Fruit fly (Drosophila melanogaster): ENCODE measurements around the gene Spn38F.

Gene Spn38F

DNA sequence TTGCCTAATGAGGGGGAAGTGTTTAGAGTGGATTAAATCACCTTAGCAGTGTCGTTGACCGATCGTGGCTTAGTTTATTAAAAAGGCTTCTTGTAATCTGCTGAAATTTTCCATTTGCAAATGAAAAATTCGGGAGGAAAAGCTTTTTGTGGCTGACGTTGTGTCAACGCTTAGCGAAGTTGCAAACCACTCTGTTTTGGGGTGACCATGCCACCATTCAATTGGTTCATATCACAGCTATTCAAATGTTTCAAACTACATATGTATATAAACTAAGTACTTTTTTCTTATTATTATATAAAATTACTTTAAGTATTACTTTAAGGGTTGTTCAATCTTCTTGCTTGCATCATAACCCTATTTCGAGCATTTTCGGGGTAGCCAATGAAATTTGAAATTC is 13.8 kb upstream of the Spn38F start:
- TF ChIP-seq pad (GFP tag; optimal IDR thresholded peaks at IDR 0.05) (no peak), toe (GFP tag; optimal IDR thresholded peaks at IDR 0.05) (no peak), CG14711 (tag; optimal IDR thresholded peaks at IDR 0.05) (no peak), CG1620 (GFP tag; optimal IDR thresholded peaks at IDR 0.05) (no peak), CG11617 (GFP tag; optimal IDR thresholded peaks at IDR 0.05) (no peak), Clk (GFP tag; optimal IDR thresholded peaks at IDR 0.05) (no peak), CG33017 (tag; optimal IDR thresholded peaks at IDR 0.05) (no peak), kay (GFP tag; ENCODE audit: borderline replicate concordance) (no peak), CG7045 (GFP tag; optimal IDR thresholded peaks at IDR 0.05) (no peak), tj (GFP tag; optimal IDR thresholded peaks at IDR 0.05) (no peak), cic (GFP tag; optimal IDR thresholded peaks at IDR 0.05) (no peak), Hr96 (GFP tag; optimal IDR thresholded peaks at IDR 0.05) (no peak), cnc (optimal IDR thresholded peaks at IDR 0.05) (no peak), bab1 (GFP tag; optimal IDR thresholded peaks at IDR 0.05) (no peak), ovo (GFP tag; optimal IDR thresholded peaks at IDR 0.05) (no peak)

DNA sequence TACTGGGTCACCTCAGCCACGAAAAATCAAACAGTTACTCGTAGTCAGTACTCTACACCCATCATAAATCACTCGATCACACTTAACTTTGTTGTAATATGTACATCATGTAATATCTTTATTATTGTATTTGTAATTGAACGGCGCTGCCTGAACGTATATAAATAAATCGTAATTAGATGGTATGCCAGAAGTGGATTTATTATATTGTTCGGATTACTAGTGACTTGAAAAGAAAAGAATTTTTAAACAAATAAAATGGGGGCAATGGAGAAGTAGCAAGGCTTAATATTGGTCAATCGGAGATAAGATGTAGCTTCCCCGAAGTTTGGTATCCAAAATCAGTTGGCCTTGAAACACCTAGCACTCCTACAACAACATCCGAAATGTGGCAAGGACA is 11.2 kb upstream of the Spn38F start, which contains the start of gene CG14402:
TSS of gene CG14402 (plus strand) at position 301 of the 400 bp plus-strand sequence.
- TF ChIP-seq Mnt (GFP tag; optimal IDR thresholded peaks at IDR 0.05): no peak
- TF ChIP-seq bab1 (GFP tag; optimal IDR thresholded peaks at IDR 0.05): no peak

DNA sequence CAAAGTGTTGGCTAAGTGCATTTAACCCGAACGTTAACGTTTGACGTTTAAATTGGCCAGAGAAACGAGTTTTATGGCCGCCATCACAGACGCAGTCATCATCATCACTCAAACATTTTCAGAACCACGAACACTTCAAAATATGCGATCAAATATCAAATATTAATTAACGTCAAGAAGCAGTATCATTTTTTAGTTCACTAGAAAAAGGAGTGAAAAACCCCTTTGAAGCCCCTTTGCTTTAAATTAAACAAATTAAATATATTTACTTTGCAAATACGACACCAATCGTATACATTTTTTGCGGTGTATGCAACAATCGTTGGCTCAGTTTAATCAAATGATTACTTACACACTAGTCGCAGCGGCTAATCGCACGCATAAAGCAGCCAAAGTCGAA is 6.6 kb upstream of the Spn38F start:
- TF ChIP-seq cic (GFP tag; optimal IDR thresholded peaks at IDR 0.05) (no peak), kay (GFP tag; ENCODE audit: borderline replicate concordance) (no peak), Hr96 (GFP tag; optimal IDR thresholded peaks at IDR 0.05) (no peak), CG5204 (GFP tag; optimal IDR thresholded peaks at IDR 0.05) (no peak)

DNA sequence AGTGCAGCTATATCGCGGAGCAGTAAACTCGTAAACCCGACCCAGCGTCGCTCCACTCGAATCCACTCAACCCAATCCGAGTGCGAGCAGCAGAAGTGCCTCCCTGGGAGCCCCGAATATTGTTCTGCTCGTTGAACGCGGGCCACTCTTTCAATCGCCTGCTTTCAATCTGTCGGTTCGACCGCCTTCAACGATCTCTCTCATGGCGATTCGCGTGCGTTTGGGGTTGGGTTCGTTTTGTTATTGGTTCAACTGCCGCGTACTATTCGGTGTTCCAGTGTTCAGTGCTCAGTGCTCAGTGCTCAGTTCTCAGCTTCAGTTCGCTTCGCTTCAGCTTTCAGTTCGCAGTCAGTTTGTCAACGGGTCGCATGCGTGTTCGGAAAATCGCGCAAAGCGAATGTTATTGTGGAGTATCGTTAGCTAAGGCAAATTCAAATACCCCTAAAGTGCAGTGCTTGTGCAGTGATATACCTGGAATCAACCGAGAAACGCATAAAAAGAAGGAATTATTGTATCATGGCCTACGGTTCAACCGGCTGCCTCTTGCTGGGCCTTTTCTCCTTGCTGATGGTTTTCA is 2.8 kb upstream of the Spn38F start, which contains the start of gene CG31676:
TSS of gene CG31676 (plus strand) at position 289 of the 577 bp plus-strand sequence.
- TF ChIP-seq CG33017 (tag; optimal IDR thresholded peaks at IDR 0.05): no peak
- no peak for TF ChIP-seq CG11617 (GFP tag; optimal IDR thresholded peaks at IDR 0.05)
- TF ChIP-seq CG5204 (GFP tag; optimal IDR thresholded peaks at IDR 0.05): no peak
- TF ChIP-seq Mnt (GFP tag; optimal IDR thresholded peaks at IDR 0.05): no peak
- peak; percentile 50 for TF ChIP-seq kay (GFP tag; ENCODE audit: borderline replicate concordance)
- TF ChIP-seq CG1620 (GFP tag; optimal IDR thresholded peaks at IDR 0.05): no peak

DNA sequence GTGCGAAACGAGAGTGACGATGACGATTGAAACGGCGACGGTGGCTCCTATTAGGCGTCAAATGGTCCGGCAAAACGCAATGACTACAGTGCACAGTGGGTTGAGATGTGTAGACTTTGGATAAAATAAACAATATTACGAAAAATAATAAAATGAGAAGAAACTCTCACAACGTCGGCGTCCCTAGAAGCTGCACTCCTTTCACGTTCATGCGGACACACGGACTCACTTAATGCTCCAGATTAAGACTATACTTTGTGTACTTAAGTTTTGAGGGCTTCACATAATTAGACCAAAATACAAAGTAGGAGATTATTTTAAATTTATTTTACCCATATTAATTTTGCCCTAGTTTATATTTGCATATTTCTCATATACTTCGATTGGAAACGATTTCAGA is 2.2 kb upstream of the Spn38F start:
- TF ChIP-seq bab1 (GFP tag; optimal IDR thresholded peaks at IDR 0.05) (no peak), pad (GFP tag; optimal IDR thresholded peaks at IDR 0.05) (no peak), ovo (GFP tag; optimal IDR thresholded peaks at IDR 0.05) (no peak), CG12768 (GFP tag; optimal IDR thresholded peaks at IDR 0.05) (no peak), Mnt (GFP tag; optimal IDR thresholded peaks at IDR 0.05) (no peak)

DNA sequence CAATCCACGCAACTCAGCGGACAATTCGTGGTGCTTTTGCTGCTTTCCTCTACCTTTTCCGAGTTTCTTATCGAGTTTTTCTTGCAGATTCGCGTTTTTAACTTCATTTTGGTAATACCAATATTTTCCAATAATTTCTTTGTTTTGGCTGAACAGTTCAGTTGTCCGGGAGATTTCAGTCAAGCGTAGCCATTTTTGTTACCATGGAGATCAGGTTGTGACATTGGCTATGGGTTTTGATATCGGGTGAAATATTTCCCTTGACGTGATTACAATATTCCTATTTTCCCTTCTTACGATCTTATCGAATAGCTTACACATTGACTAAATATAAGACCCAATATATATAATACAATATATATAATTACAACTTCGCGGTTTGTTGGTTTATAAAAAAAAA is 2.3 kb downstream of the Spn38F start, which contains the start of gene Oseg5:
TSS of gene Oseg5 (minus strand) at position 340 of the 400 bp plus-strand sequence.
- TF ChIP-seq Crg-1 (GFP tag; optimal IDR thresholded peaks at IDR 0.05) (no peak), Mnt (GFP tag; optimal IDR thresholded peaks at IDR 0.05) (no peak), CG5204 (GFP tag; optimal IDR thresholded peaks at IDR 0.05) (no peak), CG1620 (GFP tag; optimal IDR thresholded peaks at IDR 0.05) (no peak), ovo (GFP tag; optimal IDR thresholded peaks at IDR 0.05) (no peak), pad (GFP tag; optimal IDR thresholded peaks at IDR 0.05) (no peak), CG7101 (tag; optimal IDR thresholded peaks at IDR 0.05) (no peak), Hr96 (GFP tag; optimal IDR thresholded peaks at IDR 0.05) (no peak), tj (GFP tag; optimal IDR thresholded peaks at IDR 0.05) (no peak), Clk (GFP tag; optimal IDR thresholded peaks at IDR 0.05) (no peak), kay (GFP tag; ENCODE audit: borderline replicate concordance) (no peak), CG7045 (GFP tag; optimal IDR thresholded peaks at IDR 0.05) (no peak), cic (GFP tag; optimal IDR thresholded peaks at IDR 0.05) (no peak), CG12768 (GFP tag; optimal IDR thresholded peaks at IDR 0.05) (no peak)

DNA sequence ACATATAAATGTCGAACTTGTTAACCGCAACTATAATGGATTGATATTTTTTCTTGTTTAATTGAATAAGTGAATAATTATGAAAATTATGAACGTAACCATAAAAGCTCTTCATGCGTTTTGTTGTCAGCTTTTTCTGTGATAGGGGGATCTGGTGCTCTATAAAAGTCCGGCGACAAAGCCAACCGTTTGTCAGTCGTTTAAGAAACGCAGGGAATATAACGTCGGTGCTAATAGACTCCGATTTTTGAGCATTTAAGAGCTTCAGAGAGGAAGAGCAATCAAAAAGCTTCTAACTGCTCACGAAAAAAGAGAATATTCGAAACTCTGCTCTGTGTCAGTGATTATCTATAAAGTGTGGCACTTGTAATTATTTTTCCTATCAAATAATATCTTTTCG is 6.7 kb downstream of the Spn38F start, which contains the start of gene CG31674:
TSS of gene CG31674 (plus strand) at position 203 of the 400 bp plus-strand sequence.
- TF ChIP-seq CG33017 (tag; optimal IDR thresholded peaks at IDR 0.05) (peak; percentile 25), CG5204 (GFP tag; optimal IDR thresholded peaks at IDR 0.05) (no peak), cic (GFP tag; optimal IDR thresholded peaks at IDR 0.05) (peak; percentile 55), kay (GFP tag; ENCODE audit: borderline replicate concordance) (no peak), Crg-1 (GFP tag; optimal IDR thresholded peaks at IDR 0.05) (no peak), Hr96 (GFP tag; optimal IDR thresholded peaks at IDR 0.05) (no peak), pad (GFP tag; optimal IDR thresholded peaks at IDR 0.05) (no peak), bab1 (GFP tag; optimal IDR thresholded peaks at IDR 0.05) (peak; percentile 72), CG7045 (GFP tag; optimal IDR thresholded peaks at IDR 0.05) (no peak), CG7101 (tag; optimal IDR thresholded peaks at IDR 0.05) (no peak), ovo (GFP tag; optimal IDR thresholded peaks at IDR 0.05) (no peak), Mnt (GFP tag; optimal IDR thresholded peaks at IDR 0.05) (peak; percentile 35), CG14711 (tag; optimal IDR thresholded peaks at IDR 0.05) (no peak), CG1620 (GFP tag; optimal IDR thresholded peaks at IDR 0.05) (peak; percentile 4), tj (GFP tag; optimal IDR thresholded peaks at IDR 0.05) (peak; percentile 1), toe (GFP tag; optimal IDR thresholded peaks at IDR 0.05) (no peak), CG12768 (GFP tag; optimal IDR thresholded peaks at IDR 0.05) (no peak)
